Fruit fly (Drosophila melanogaster) whole organism, embryonic: Measurements from ENCODE around the gene Acsx3.
A peak's percentile ranks its signal among the peaks of the same experiment; 100 is the strongest.

Experiments
- Awh ChIP-seq: fragments of 200-800 bp; sonication (Bioruptor generic); IDR thresholded peaks from 2 replicates; pipeline ENCODE4, ENCODE4 v1.3.6; 2022; ENCODE audit warnings: missing biosample characterization, missing genetic modification characterization
- CG10209 ChIP-seq: fragments of 200-800 bp; sonication (Bioruptor generic); optimal IDR thresholded peaks from 3 replicates; lab custom pipeline; 2017; ENCODE audit warnings: missing biosample characterization, mild to moderate bottlenecking, missing genetic modification characterization, missing genetic modification reagents
- CG10366 ChIP-seq: fragments of 200-800 bp; sonication (Bioruptor generic); IDR thresholded peaks from 2 replicates; pipeline ENCODE4 v1.3.6; 2022; ENCODE audit warnings: missing biosample characterization, missing genetic modification characterization
- CG10959 ChIP-seq: fragments of 200-800 bp; sonication (Bioruptor generic); IDR thresholded peaks from 2 replicates; pipeline ENCODE4 v1.3.6; 2022; ENCODE audit warnings: missing biosample characterization, missing genetic modification characterization
- CG12219 ChIP-seq: fragments of 200-800 bp; sonication (Bioruptor generic); optimal IDR thresholded peaks from 3 replicates; lab custom pipeline; 2018; ENCODE audit warnings: missing biosample characterization, mild to moderate bottlenecking, missing genetic modification characterization
- CG14860 ChIP-seq: fragments of 200-800 bp; sonication (Bioruptor generic); IDR thresholded peaks from 3 replicates; pipeline ENCODE4 v1.3.6; 2022; ENCODE audit warnings: missing biosample characterization, missing genetic modification characterization; ENCODE audit not compliant: partially characterized antibody
- CG15011 ChIP-seq: fragments of 200-800 bp; sonication (Bioruptor generic); optimal IDR thresholded peaks from 3 replicates; lab custom pipeline; 2018; ENCODE audit warnings: missing biosample characterization, mild to moderate bottlenecking, missing genetic modification characterization
- CG1603 ChIP-seq: fragments of 200-800 bp; sonication (Bioruptor generic); optimal IDR thresholded peaks from 2 replicates; lab custom pipeline; 2019; ENCODE audit warnings: missing biosample characterization, mild to moderate bottlenecking, missing genetic modification characterization, moderate library complexity
- CG16813 ChIP-seq: fragments of 200-800 bp; sonication (Bioruptor generic); IDR thresholded peaks from 3 replicates; pipeline ENCODE4 v1.3.6; 2022; ENCODE audit warnings: missing biosample characterization, missing genetic modification characterization; ENCODE audit not compliant: partially characterized antibody
- CG1792 ChIP-seq: fragments of 200-800 bp; sonication (Bioruptor generic); optimal IDR thresholded peaks from 2 replicates; lab custom pipeline; 2016; ENCODE audit warnings: missing biosample characterization, missing genetic modification characterization
- CG30020 ChIP-seq: fragments of 200-800 bp; optimal IDR thresholded peaks from 2 replicates; lab custom pipeline; 2019; ENCODE audit warnings: missing biosample characterization, mild to moderate bottlenecking, missing genetic modification characterization, moderate library complexity
- CG31365 ChIP-seq: fragments of 200-800 bp; sonication (Bioruptor generic); optimal IDR thresholded peaks from 2 replicates; lab custom pipeline; 2018; ENCODE audit warnings: missing biosample characterization, mild to moderate bottlenecking, missing genetic modification characterization
- CG31388 ChIP-seq: fragments of 200-800 bp; sonication (Bioruptor generic); optimal IDR thresholded peaks from 2 replicates; lab custom pipeline; 2016; ENCODE audit warnings: missing biosample characterization, missing genetic modification characterization
- CG3281 ChIP-seq: fragments of 200-800 bp; sonication (Bioruptor generic); optimal IDR thresholded peaks from 3 replicates; lab custom pipeline; 2017; ENCODE audit warnings: missing biosample characterization, mild to moderate bottlenecking, missing genetic modification characterization
- CG34422 ChIP-seq: fragments of 200-800 bp; sonication (Bioruptor generic); IDR thresholded peaks from 3 replicates; pipeline ENCODE4 v1.3.6; 2022; ENCODE audit warnings: missing biosample characterization, missing genetic modification characterization
- CG4404 ChIP-seq: fragments of 200-800 bp; sonication (Bioruptor generic); IDR thresholded peaks from 2 replicates; pipeline ENCODE4 v1.3.6; 2022; ENCODE audit warnings: missing biosample characterization, missing genetic modification characterization
- CG5953 ChIP-seq: fragments of 200-800 bp; sonication (Bioruptor generic); IDR thresholded peaks from 2 replicates; pipeline ENCODE4 v1.3.6; 2022; ENCODE audit warnings: missing biosample characterization, missing genetic modification characterization
- CG7745 ChIP-seq: fragments of 200-800 bp; sonication (Bioruptor generic); optimal IDR thresholded peaks from 2 replicates; lab custom pipeline; 2018; ENCODE audit warnings: missing biosample characterization, mild to moderate bottlenecking, missing genetic modification characterization, moderate library complexity
- CG8388 ChIP-seq: fragments of 200-800 bp; sonication (Bioruptor generic); optimal IDR thresholded peaks from 2 replicates; lab custom pipeline; 2019; ENCODE audit warnings: missing biosample characterization, mild to moderate bottlenecking, missing genetic modification characterization, moderate library complexity
- CG8478 ChIP-seq: fragments of >200 bp; optimal IDR thresholded peaks from 2 replicates; lab custom pipeline; 2018
- CG9932 ChIP-seq: fragments of 200-800 bp; sonication (Bioruptor generic); IDR thresholded peaks from 2 replicates; pipeline ENCODE4 v1.3.6; 2022; ENCODE audit warnings: missing biosample characterization, missing genetic modification characterization
- CHES-1-like ChIP-seq: fragments of 200-800 bp; sonication (Bioruptor generic); optimal IDR thresholded peaks from 2 replicates; lab custom pipeline; 2016; ENCODE audit warnings: missing biosample characterization, missing genetic modification characterization
- CTCF ChIP-seq: fragments of 200-800 bp; sonication (Bioruptor generic); optimal IDR thresholded peaks from 2 replicates; lab custom pipeline; 2017; ENCODE audit warnings: missing biosample characterization, mild to moderate bottlenecking, missing genetic modification characterization, moderate library complexity
- CkIIα-i1 ChIP-seq: fragments of 200-800 bp; sonication (Bioruptor generic); IDR thresholded peaks from 2 replicates; pipeline ENCODE4 v1.3.6; 2022; ENCODE audit warnings: missing biosample characterization, missing genetic modification characterization
- Dfd ChIP-seq, 2 experiments: fragments of >200 bp; optimal IDR thresholded peaks; 2 replicates each; lab custom pipeline; 2017; ENCODE audit warnings: missing biosample characterization in 2 of 2, missing genetic modification characterization in 2 of 2
- HLH54F ChIP-seq: fragments of 200-800 bp; sonication (Bioruptor generic); optimal IDR thresholded peaks from 3 replicates; lab custom pipeline; 2016; ENCODE audit warnings: missing biosample characterization, missing genetic modification characterization
- Lhr ChIP-seq: fragments of 200-800 bp; sonication (Bioruptor generic); optimal IDR thresholded peaks from 3 replicates; lab custom pipeline; 2017; ENCODE audit warnings: mild to moderate bottlenecking, missing biosample characterization, missing genetic modification reagents, missing genetic modification characterization
- Med ChIP-seq: fragments of 200-800 bp; sonication (Bioruptor generic); peaks from one replicate; lab custom pipeline; 2016; ENCODE audit warnings: missing biosample characterization, missing genetic modification characterization, mild to moderate bottlenecking, inconsistent platforms, moderate library complexity
- NfI ChIP-seq: fragments of 200-800 bp; sonication (Bioruptor generic); optimal IDR thresholded peaks from 3 replicates; lab custom pipeline; 2018; ENCODE audit warnings: missing biosample characterization, mild to moderate bottlenecking, missing genetic modification characterization, moderate library complexity
- Six4 ChIP-seq: fragments of 200-800 bp; sonication (Bioruptor generic); optimal IDR thresholded peaks from 2 replicates; lab custom pipeline; 2016; ENCODE audit warnings: missing biosample characterization, missing genetic modification characterization
- TFAM ChIP-seq: fragments of 200-800 bp; sonication (Bioruptor generic); optimal IDR thresholded peaks from 2 replicates; lab custom pipeline; 2017; ENCODE audit warnings: missing biosample characterization, missing genetic modification characterization, inconsistent platforms
- bsh ChIP-seq, 2 experiments: fragments of 200-800 bp; sonication (Bioruptor generic); optimal IDR thresholded peaks; 2 replicates each; lab custom pipeline; 2017 to 2018; ENCODE audit warnings: mild to moderate bottlenecking in 2 of 2, missing biosample characterization in 2 of 2, missing genetic modification characterization in 2 of 2, moderate library complexity in 1 of 2
- chm ChIP-seq: fragments of 200-800 bp; sonication (Bioruptor generic); IDR thresholded peaks from 2 replicates; pipeline ENCODE4 v1.3.6; 2022; ENCODE audit warnings: missing biosample characterization, missing genetic modification characterization
- ci ChIP-seq: fragments of 200-800 bp; sonication (Bioruptor generic); IDR thresholded peaks from 3 replicates; pipeline ENCODE4 v1.3.6; 2022; ENCODE audit warnings: missing biosample characterization, missing genetic modification characterization
- dimm ChIP-seq: fragments of 200-800 bp; sonication (Bioruptor generic); IDR thresholded peaks from 2 replicates; pipeline ENCODE4 v1.3.6; 2022; ENCODE audit warnings: missing biosample characterization, missing genetic modification characterization
- dmrt11E ChIP-seq: fragments of 200-800 bp; sonication (Bioruptor generic); optimal IDR thresholded peaks from 3 replicates; lab custom pipeline; 2018; ENCODE audit warnings: missing biosample characterization, mild to moderate bottlenecking, missing genetic modification characterization, moderate library complexity
- en ChIP-seq: fragments of 200-800 bp; sonication (Bioruptor generic); optimal IDR thresholded peaks from 2 replicates; lab custom pipeline; 2016; ENCODE audit warnings: missing biosample characterization, missing genetic modification characterization
- eyg ChIP-seq: fragments of 200-800 bp; sonication (Bioruptor generic); optimal IDR thresholded peaks from 3 replicates; lab custom pipeline; 2016; ENCODE audit warnings: missing biosample characterization, missing genetic modification characterization
- fru ChIP-seq: fragments of >200 bp; optimal IDR thresholded peaks from 2 replicates; lab custom pipeline; 2017
- gro ChIP-seq: fragments of 200-800 bp; sonication (Bioruptor generic); optimal IDR thresholded peaks from 2 replicates; lab custom pipeline; 2016; ENCODE audit warnings: missing biosample characterization, missing genetic modification characterization
- her ChIP-seq: fragments of 200-800 bp; sonication (Bioruptor generic); optimal IDR thresholded peaks from 2 replicates; lab custom pipeline; 2016; ENCODE audit warnings: missing biosample characterization, missing genetic modification characterization
- lab ChIP-seq: fragments of 200-800 bp; sonication (Bioruptor generic); optimal IDR thresholded peaks from 3 replicates; lab custom pipeline; 2017; ENCODE audit warnings: missing biosample characterization, missing genetic modification characterization, mild to moderate bottlenecking, moderate library complexity, missing genetic modification reagents
- lov ChIP-seq, 2 experiments: fragments of 200-800 bp in 1 of 2; fragments of >200 bp in 1 of 2; sonication (Bioruptor generic) in 1 of 2; IDR thresholded peaks in 1 of 2; optimal IDR thresholded peaks in 1 of 2; 2 replicates in 1 of 2; 3 replicates in 1 of 2; pipeline versions ENCODE4 v1.3.6 to Lab custom; 2017 to 2022; ENCODE audit warnings: missing biosample characterization in 1 of 2, missing genetic modification characterization in 1 of 2
- odd ChIP-seq: fragments of 200-800 bp; sonication (Bioruptor generic); optimal IDR thresholded peaks from 2 replicates; lab custom pipeline; 2017; ENCODE audit warnings: missing biosample characterization, mild to moderate bottlenecking, missing genetic modification characterization
- rib ChIP-seq: fragments of 200-800 bp; sonication (Bioruptor generic); IDR thresholded peaks from 2 replicates; pipeline ENCODE4 v1.3.6; 2022; ENCODE audit warnings: missing biosample characterization, missing genetic modification characterization
- salm ChIP-seq: fragments of 200-800 bp; sonication (Bioruptor generic); optimal IDR thresholded peaks from 2 replicates; lab custom pipeline; 2018; ENCODE audit warnings: missing biosample characterization, mild to moderate bottlenecking, missing genetic modification characterization
- seq ChIP-seq: fragments of 200-800 bp; sonication (Bioruptor generic); IDR thresholded peaks from 2 replicates; pipeline ENCODE4 v1.3.6; 2022; ENCODE audit warnings: missing biosample characterization, missing genetic modification characterization
- sob ChIP-seq: fragments of 200-800 bp; sonication (Bioruptor generic); IDR thresholded peaks from 2 replicates; pipeline ENCODE4 v1.3.6; 2022; ENCODE audit warnings: missing biosample characterization, missing genetic modification characterization
- ssp ChIP-seq: fragments of 200-800 bp; sonication (Bioruptor generic); IDR thresholded peaks from 2 replicates; pipeline ENCODE4 v1.3.6; 2022; ENCODE audit warnings: missing biosample characterization, missing genetic modification characterization
- unc-4 ChIP-seq: fragments of 200-800 bp; sonication (Bioruptor generic); IDR thresholded peaks from 2 replicates; pipeline ENCODE4 v1.3.6; 2022; ENCODE audit warnings: missing biosample characterization, missing genetic modification characterization; ENCODE audit not compliant: partially characterized antibody
- zf30C ChIP-seq: fragments of 200-800 bp; sonication (Bioruptor generic); optimal IDR thresholded peaks from 3 replicates; lab custom pipeline; 2018; ENCODE audit warnings: missing biosample characterization, mild to moderate bottlenecking, missing genetic modification characterization

Gene Acsx3

dm6 chr3R:19820994-19821393, 39.9 kb downstream of the Acsx3 start (continued):
- TF ChIP-seq CG8388 (GFP tag; lab: Kevin White, UChicago): peak; percentile 6
- no peak; the same call in 1 of the 2 replicates for TF ChIP-seq CG10366 (GFP tag; lab: Robert Waterston, UW)
- peak; percentile 49 for TF ChIP-seq Med (GFP tag; lab: Kevin White, UChicago)
- peak; percentile 12 for TF ChIP-seq CG1603
- peak in 1 of 2 experiments; percentile 44 for TF ChIP-seq bsh (GFP tag; optimal IDR thresholded peaks at IDR 0.05; lab: Kevin White, UChicago)
- peak; percentile 13 for TF ChIP-seq zf30C (GFP tag; lab: Kevin White, UChicago)
- no peak for TF ChIP-seq seq (GFP tag; lab: Robert Waterston, UW)

DNA sequence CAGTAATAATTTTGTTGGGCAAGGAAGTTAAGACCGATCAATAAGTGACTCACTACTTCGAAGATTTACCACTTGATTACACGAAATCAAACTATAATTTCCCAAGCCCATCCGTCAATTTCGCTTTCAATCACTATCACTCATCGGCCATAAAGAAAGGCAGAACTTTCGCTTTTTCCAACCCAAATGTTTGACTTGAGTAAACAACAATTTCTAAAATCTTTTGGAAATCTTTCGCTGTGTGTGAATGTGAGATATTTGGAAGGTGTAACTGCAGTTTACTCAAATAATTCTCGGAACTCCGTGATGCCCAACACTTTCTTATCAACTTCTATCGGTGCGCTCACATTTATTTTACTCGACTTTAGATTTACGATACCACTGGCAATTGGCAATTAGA, 41.1 kb downstream of the Acsx3 start:
- TF ChIP-seq CG12219 (GFP tag; lab: Kevin White, UChicago) (peak; percentile 26), rib (GFP tag; lab: Robert Waterston, UW) (no peak), CG34422 (no peak), CG5953 (GFP tag; lab: Robert Waterston, UW) (no peak), CG7745 (no peak), fru (lab: Kevin White, UChicago) (no peak), chm (no peak), lov (optimal IDR thresholded peaks at IDR 0.05; lab: Kevin White, UChicago) (no peak), lov (GFP tag; IDR thresholded peaks at IDR 0.05; lab: Robert Waterston, UW) (no peak), Dfd (GFP tag; optimal IDR thresholded peaks at IDR 0.05; lab: Kevin White, UChicago) (no peak), odd (GFP tag; lab: Kevin White, UChicago) (no peak), CkIIα-i1 (GFP tag; lab: Robert Waterston, UW) (no peak), unc-4 (GFP tag; lab: Robert Waterston, UW) (no peak), CG14860 (no peak), Awh (GFP tag; lab: Robert Waterston, UW) (no peak), sob (GFP tag; lab: Robert Waterston, UW) (no peak), ci (no peak), CG30020 (no peak), en (GFP tag; lab: Kevin White, UChicago) (no peak), eyg (GFP tag; lab: Kevin White, UChicago) (no peak), CG10209 (GFP tag; lab: Kevin White, UChicago) (no peak), dimm (GFP tag; lab: Robert Waterston, UW) (no peak), CG8478 (no peak), HLH54F (no peak), NfI (GFP tag; lab: Kevin White, UChicago) (no peak), CG8388 (GFP tag; lab: Kevin White, UChicago) (no peak), CG1792 (GFP tag; lab: Kevin White, UChicago) (no peak), gro (GFP tag; lab: Kevin White, UChicago) (no peak), dmrt11E (tag; lab: Kevin White, UChicago) (peak; percentile 14), CG15011 (GFP tag; lab: Kevin White, UChicago) (no peak), Six4 (no peak), CG3281 (GFP tag; lab: Kevin White, UChicago) (no peak), her (no peak), lab (GFP tag; lab: Kevin White, UChicago) (no peak), CG10959 (GFP tag; lab: Robert Waterston, UW) (no peak), CG9932 (GFP tag; lab: Robert Waterston, UW) (no peak), CTCF (GFP tag; lab: Kevin White, UChicago) (no peak), Lhr (GFP tag; lab: Kevin White, UChicago) (no peak), TFAM (GFP tag; lab: Kevin White, UChicago) (no peak), CG16813 (no peak), CG4404 (no peak), CHES-1-like (no peak), CG31365 (tag; lab: Kevin White, UChicago) (no peak), salm (tag; lab: Kevin White, UChicago) (no peak), ssp (GFP tag; lab: Robert Waterston, UW) (no peak), CG31388 (no peak)
